Worm (Caenorhabditis elegans) whole organism, L2 larva: Measurements from ENCODE around the gene mob-1.
"Not testable (repeated sequence)": the region's sequence is repeated elsewhere in the genome, so short reads cannot be mapped to it uniquely, and the experiment has no call there.

ENCODE experiments used
- C34F6.9 ChIP-seq: fragments of 150-350 bp; optimal IDR thresholded peaks from 2 replicates; lab custom pipeline; 2014; ENCODE audit warnings: missing biosample characterization, missing genetic modification characterization
- F13H6.1 ChIP-seq: sonication (generic microtip); optimal IDR thresholded peaks from 2 replicates; lab custom pipeline; 2016; ENCODE audit warnings: missing genetic modification characterization, missing compliant biosample characterization
- R02D3.7 ChIP-seq: fragments of 150-350 bp; optimal IDR thresholded peaks from 2 replicates; lab custom pipeline; 2014; ENCODE audit warnings: missing biosample characterization, missing genetic modification characterization
- Y55F3AM.14 ChIP-seq: fragments of 200-800 bp; sonication (Bioruptor generic); optimal IDR thresholded peaks from 2 replicates; lab custom pipeline; 2018; ENCODE audit warnings: mild to moderate bottlenecking, missing genetic modification characterization, missing compliant biosample characterization
- ZK546.5 ChIP-seq: sonication (generic microtip); optimal IDR thresholded peaks from 2 replicates; lab custom pipeline; 2017; ENCODE audit warnings: missing biosample characterization, missing genetic modification characterization
- alr-1 ChIP-seq: fragments of 150-350 bp; optimal IDR thresholded peaks from 2 replicates; lab custom pipeline; 2014; ENCODE audit warnings: missing biosample characterization, missing genetic modification characterization
- aly-2 ChIP-seq: fragments of 150-350 bp; optimal IDR thresholded peaks from 2 replicates; lab custom pipeline; 2014; ENCODE audit warnings: missing biosample characterization, missing genetic modification characterization
- ama-1 ChIP-seq: fragments of 150-350 bp; optimal IDR thresholded peaks from 2 replicates; lab custom pipeline; 2018; ENCODE audit warnings: inconsistent platforms
- blmp-1 ChIP-seq: sonication (generic microtip); optimal IDR thresholded peaks from 2 replicates; lab custom pipeline; 2017; ENCODE audit warnings: missing genetic modification characterization, mild to moderate bottlenecking, missing compliant biosample characterization, antibody characterized with exemption, moderate library complexity; ENCODE audit not compliant: insufficient read depth
- ceh-82 ChIP-seq: fragments of 150-350 bp; optimal IDR thresholded peaks from 2 replicates; lab custom pipeline; 2014; ENCODE audit warnings: missing biosample characterization, missing genetic modification characterization
- crh-2 ChIP-seq: sonication (generic microtip); optimal IDR thresholded peaks from 2 replicates; lab custom pipeline; 2017; ENCODE audit warnings: missing biosample characterization, missing genetic modification characterization
- dmd-4 ChIP-seq: sonication (generic microtip); optimal IDR thresholded peaks from 2 replicates; lab custom pipeline; 2017; ENCODE audit warnings: missing biosample characterization, missing genetic modification characterization
- egl-27 ChIP-seq: sonication (generic microtip); optimal IDR thresholded peaks from 3 replicates; lab custom pipeline; 2017; ENCODE audit warnings: missing biosample characterization, missing genetic modification reagents, missing genetic modification characterization
- fos-1 ChIP-seq: fragments of 150-350 bp; optimal IDR thresholded peaks from 2 replicates; lab custom pipeline; 2014; ENCODE audit warnings: missing biosample characterization, missing genetic modification characterization
- gmeb-1 ChIP-seq: fragments of 150-350 bp; optimal IDR thresholded peaks from 2 replicates; lab custom pipeline; 2014; ENCODE audit warnings: missing biosample characterization, missing genetic modification characterization
- lin-11 ChIP-seq: fragments of 150-350 bp; sonication (generic microtip); optimal IDR thresholded peaks from 2 replicates; lab custom pipeline; 2014; ENCODE audit warnings: missing biosample characterization, missing genetic modification characterization, inconsistent platforms, mixed read lengths
- lin-13 ChIP-seq: fragments of 150-350 bp; optimal IDR thresholded peaks from 2 replicates; lab custom pipeline; 2014; ENCODE audit warnings: missing biosample characterization, missing genetic modification reagents, missing genetic modification characterization
- lsy-2 ChIP-seq, 2 experiments: fragments of 150-350 bp in 1 of 2; sonication (generic microtip) in 1 of 2; optimal IDR thresholded peaks; 2 replicates each; lab custom pipeline; 2014 to 2017; ENCODE audit warnings: missing biosample characterization in 2 of 2, missing genetic modification characterization in 2 of 2
- mab-5 ChIP-seq: fragments of 150-350 bp; optimal IDR thresholded peaks from 2 replicates; lab custom pipeline; 2014; ENCODE audit warnings: missing biosample characterization, missing genetic modification characterization
- mdl-1 ChIP-seq, 2 experiments: fragments of 150-350 bp in 1 of 2; sonication (generic microtip) in 1 of 2; optimal IDR thresholded peaks; 2 replicates each; lab custom pipeline; 2017; ENCODE audit warnings: missing biosample characterization in 2 of 2, missing genetic modification characterization in 2 of 2
- nhr-11 ChIP-seq: fragments of 150-350 bp; optimal IDR thresholded peaks from 2 replicates; lab custom pipeline; 2014; ENCODE audit warnings: missing biosample characterization, missing genetic modification characterization
- nhr-129 ChIP-seq: fragments of 150-350 bp; optimal IDR thresholded peaks from 2 replicates; lab custom pipeline; 2014; ENCODE audit warnings: missing biosample characterization, missing genetic modification characterization
- nhr-21 ChIP-seq: fragments of 150-350 bp; optimal IDR thresholded peaks from 2 replicates; lab custom pipeline; 2014; ENCODE audit warnings: missing biosample characterization, missing genetic modification characterization
- nhr-25 ChIP-seq: fragments of 150-350 bp; sonication (generic microtip); optimal IDR thresholded peaks from 3 replicates; lab custom pipeline; 2014; ENCODE audit warnings: missing biosample characterization, missing genetic modification characterization
- nhr-6 ChIP-seq: fragments of 150-350 bp; optimal IDR thresholded peaks from 2 replicates; lab custom pipeline; 2014; ENCODE audit warnings: missing biosample characterization, missing genetic modification characterization
- nhr-77 ChIP-seq: fragments of 150-350 bp; optimal IDR thresholded peaks from 2 replicates; lab custom pipeline; 2014; ENCODE audit warnings: missing biosample characterization, missing genetic modification characterization
- peb-1 ChIP-seq: fragments of 150-350 bp; optimal IDR thresholded peaks from 2 replicates; lab custom pipeline; 2014; ENCODE audit warnings: missing biosample characterization, missing genetic modification characterization
- skn-1 ChIP-seq: sonication (generic microtip); optimal IDR thresholded peaks from 2 replicates; lab custom pipeline; 2017; ENCODE audit warnings: missing biosample characterization, missing genetic modification characterization
- sma-3 ChIP-seq: sonication (generic microtip); optimal IDR thresholded peaks from 2 replicates; lab custom pipeline; 2016; ENCODE audit warnings: missing genetic modification reagents, missing genetic modification characterization, missing compliant biosample characterization
- sma-9 ChIP-seq, 2 experiments: fragments of 150-350 bp in 1 of 2; sonication (generic microtip) in 1 of 2; optimal IDR thresholded peaks; 2 replicates each; lab custom pipeline; 2014 to 2016; ENCODE audit warnings: missing genetic modification characterization in 2 of 2, mild to moderate bottlenecking in 1 of 2, missing biosample characterization in 1 of 2, missing compliant biosample characterization in 1 of 2, missing genetic modification reagents in 1 of 2, moderate library complexity in 1 of 2
- snpc-4 ChIP-seq: fragments of 150-350 bp; optimal IDR thresholded peaks from 2 replicates; lab custom pipeline; 2014; ENCODE audit warnings: missing biosample characterization, missing genetic modification characterization
- unc-39 ChIP-seq: fragments of 150-350 bp; optimal IDR thresholded peaks from 2 replicates; lab custom pipeline; 2014; ENCODE audit warnings: missing biosample characterization, missing genetic modification characterization
- unc-55 ChIP-seq: fragments of 150-350 bp; sonication (generic microtip); optimal IDR thresholded peaks from 3 replicates; lab custom pipeline; 2014; ENCODE audit warnings: missing biosample characterization, missing genetic modification reagents, missing genetic modification characterization
- unc-62 ChIP-seq: fragments of 150-350 bp; optimal IDR thresholded peaks from 2 replicates; lab custom pipeline; 2014; ENCODE audit warnings: missing biosample characterization, missing genetic modification reagents, missing genetic modification characterization
- zag-1 ChIP-seq: fragments of 150-350 bp; optimal IDR thresholded peaks from 2 replicates; lab custom pipeline; 2014; ENCODE audit warnings: missing biosample characterization, missing genetic modification characterization
- ztf-1 ChIP-seq: fragments of 200-800 bp; sonication (Bioruptor generic); conservative IDR thresholded peaks from 2 replicates; pipeline ENCODE4 v1.3.6; 2022; ENCODE audit warnings: missing genetic modification characterization, missing compliant biosample characterization
- ztf-11 ChIP-seq: sonication (generic microtip); optimal IDR thresholded peaks from 2 replicates; lab custom pipeline; 2017; ENCODE audit warnings: missing biosample characterization, missing genetic modification characterization
- ztf-4 ChIP-seq: fragments of 150-350 bp; optimal IDR thresholded peaks from 2 replicates; lab custom pipeline; 2014; ENCODE audit warnings: missing biosample characterization, missing genetic modification characterization

Gene mob-1

DNA sequence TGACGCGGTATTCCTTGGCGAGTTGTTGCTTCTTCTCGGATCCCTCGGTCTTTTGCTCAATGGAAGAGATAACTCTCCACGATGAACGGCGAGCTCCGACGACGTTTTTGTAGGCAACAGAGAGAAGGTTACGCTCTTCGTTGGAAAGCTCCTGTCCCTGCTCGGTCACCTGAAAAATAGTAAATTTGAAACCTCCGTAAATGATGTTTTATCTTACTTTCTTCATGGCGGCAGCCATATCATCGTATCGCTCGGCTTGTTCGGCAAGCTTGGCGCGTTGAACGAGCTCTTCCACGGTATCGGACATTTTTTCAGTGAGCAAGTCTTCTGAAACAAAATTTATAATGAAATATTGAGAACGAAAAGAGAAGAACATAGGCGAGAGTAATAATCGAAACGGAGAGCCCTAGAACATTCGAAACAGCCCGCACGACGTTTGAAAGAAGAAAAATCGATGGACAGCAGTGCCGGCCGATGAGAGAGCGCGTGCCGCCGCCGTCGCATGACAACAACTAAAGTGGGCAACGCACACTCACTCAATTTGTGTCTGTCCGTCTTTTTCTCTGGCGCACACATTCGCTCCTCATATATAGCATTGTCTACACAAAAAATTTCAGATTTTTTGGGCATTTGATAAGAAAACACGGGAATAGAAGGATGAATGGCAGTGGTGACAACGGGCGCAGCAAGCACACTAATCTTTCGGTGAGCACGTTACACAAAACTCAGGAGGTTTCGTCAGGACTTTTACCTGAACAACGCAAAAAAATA is 38.6 kb upstream of the mob-1 start, which contains the start of the genes par-5 and M117.3 (continued):
- no peak for TF ChIP-seq nhr-11 (tag; lab: Kevin White, UChicago)
- peak; percentile 8 for TF ChIP-seq ztf-4 (tag; lab: Kevin White, UChicago)
- no peak for TF ChIP-seq aly-2 (tag; lab: Kevin White, UChicago)
- peak; percentile 4 to 69 for TF ChIP-seq lsy-2 (tag; optimal IDR thresholded peaks at IDR 0.05; lab: Kevin White, UChicago)
- peak; percentile 81 for TF ChIP-seq crh-2 (tag; lab: Kevin White, UChicago)
- no peak for TF ChIP-seq unc-39 (tag; lab: Kevin White, UChicago)
- TF ChIP-seq C34F6.9 = peak; percentile 81
- peak; percentile 77 for TF ChIP-seq Y55F3AM.14 (GFP tag; lab: Kevin White, UChicago)
- peak; percentile 20 for TF ChIP-seq gmeb-1
- TF ChIP-seq dmd-4 (tag; lab: Kevin White, UChicago) = no peak
- TF ChIP-seq sma-9 (GFP tag; optimal IDR thresholded peaks at IDR 0.05; lab: Kevin White, UChicago) = peak; percentile 82
- no peak for TF ChIP-seq sma-9 (tag; optimal IDR thresholded peaks at IDR 0.05; lab: Kevin White, UChicago)
- TF ChIP-seq ceh-82 (tag; lab: Kevin White, UChicago) = no peak
- TF ChIP-seq lin-11 (tag; lab: Kevin White, UChicago) = peak; percentile 92
- peak; percentile 68 for TF ChIP-seq unc-55 (GFP tag; lab: Kevin White, UChicago)
- TF ChIP-seq ztf-1 = no peak
- TF ChIP-seq zag-1 (tag; lab: Kevin White, UChicago) = peak; percentile 82
- peak; percentile 79 for TF ChIP-seq F13H6.1
- no peak for TF ChIP-seq skn-1 (tag; lab: Kevin White, UChicago)
- TF ChIP-seq nhr-77 (tag; lab: Kevin White, UChicago) = no peak
- TF ChIP-seq, all 48 proteins: peak for 24

DNA sequence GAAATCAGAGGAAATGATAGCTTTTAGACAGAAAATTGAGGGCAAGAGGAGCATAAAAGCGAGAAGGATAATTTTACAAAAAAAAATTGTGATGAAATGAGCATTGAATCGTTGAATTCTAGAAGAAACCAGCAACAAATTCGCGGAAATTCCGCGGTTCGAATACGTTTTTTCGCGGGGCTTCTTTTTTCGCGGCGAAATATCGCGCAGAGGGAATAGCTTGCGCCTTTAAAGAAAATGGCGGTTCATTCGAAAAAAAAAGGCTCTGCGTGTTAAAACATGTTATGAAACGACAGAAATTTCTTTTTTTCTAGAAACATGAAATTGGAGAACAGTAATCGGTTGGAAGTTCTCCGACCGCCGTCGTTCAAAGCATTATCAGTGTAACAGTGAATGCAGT is 37.9 kb upstream of the mob-1 start:
- TF ChIP-seq lin-13 (peak; percentile 54), ZK546.5 (peak; percentile 14), nhr-11 (tag; lab: Kevin White, UChicago) (no peak), mab-5 (tag; lab: Kevin White, UChicago) (no peak), crh-2 (tag; lab: Kevin White, UChicago) (peak; percentile 47), sma-9 (GFP tag; optimal IDR thresholded peaks at IDR 0.05; lab: Kevin White, UChicago) (peak; percentile 6), sma-9 (tag; optimal IDR thresholded peaks at IDR 0.05; lab: Kevin White, UChicago) (no peak), C34F6.9 (peak; percentile 53), nhr-21 (tag; lab: Kevin White, UChicago) (no peak), fos-1 (tag; lab: Kevin White, UChicago) (peak; percentile 19), nhr-129 (tag; lab: Kevin White, UChicago) (peak; percentile 56), Y55F3AM.14 (GFP tag; lab: Kevin White, UChicago) (no peak), unc-55 (GFP tag; lab: Kevin White, UChicago) (peak; percentile 80), gmeb-1 (peak; percentile 76), lsy-2 (tag; optimal IDR thresholded peaks at IDR 0.05; lab: Kevin White, UChicago) (peak; percentile 16 to 70)

DNA sequence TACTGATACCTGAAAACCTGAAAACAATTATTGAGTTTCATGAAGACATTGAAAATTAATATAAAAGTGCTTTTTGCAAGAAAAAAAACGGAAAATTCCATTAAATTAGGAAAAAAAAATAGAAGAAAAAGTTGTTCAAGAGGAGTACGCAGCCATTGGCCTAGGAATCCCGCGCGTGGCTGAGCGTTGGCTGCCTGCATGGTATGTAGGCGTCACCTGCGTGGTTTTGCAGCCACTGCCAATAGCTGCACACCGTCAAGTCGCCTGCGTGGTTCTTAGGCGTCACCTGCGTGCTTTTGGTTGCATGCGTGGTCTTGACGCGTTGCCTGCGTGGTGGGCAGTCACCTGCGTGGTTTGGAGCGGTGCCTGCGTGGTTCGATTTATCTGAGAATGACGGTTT is 32.3 kb upstream of the mob-1 start, which contains the start of gene M117.6:
M117.6 (minus strand) TSS at position 101 of the 400 bp plus-strand sequence.
- TF ChIP-seq unc-55 (GFP tag; lab: Kevin White, UChicago); lin-11 (tag; lab: Kevin White, UChicago); snpc-4 (tag; lab: Kevin White, UChicago): not testable (repeated sequence)

DNA sequence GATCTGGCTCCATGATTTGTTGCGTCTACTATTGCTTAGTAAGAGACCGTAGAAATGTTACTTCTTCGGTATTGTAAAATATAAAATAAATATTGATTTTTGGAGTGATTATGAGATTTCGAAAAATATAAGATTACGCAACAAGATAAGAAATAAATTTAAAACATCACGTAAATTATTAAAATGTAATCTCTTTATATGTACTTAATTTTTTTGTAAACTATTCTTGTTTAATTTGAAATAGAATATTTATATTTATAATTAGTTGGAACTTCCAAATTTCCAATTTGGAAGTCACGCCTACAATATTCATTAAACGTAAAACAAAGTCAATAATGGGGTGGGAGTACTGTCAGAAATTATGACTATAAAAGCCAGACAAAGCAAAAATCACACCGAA is 26.9 kb upstream of the mob-1 start, which contains the start of gene M117.4:
M117.4 (minus strand) TSS at position 101 of the 400 bp plus-strand sequence.
- TF ChIP-seq nhr-6 (tag; lab: Kevin White, UChicago) (no peak), aly-2 (tag; lab: Kevin White, UChicago) (no peak), C34F6.9 (no peak), alr-1 (tag; lab: Kevin White, UChicago) (no peak), ztf-4 (tag; lab: Kevin White, UChicago) (no peak), sma-3 (no peak), ceh-82 (tag; lab: Kevin White, UChicago) (no peak), sma-9 (GFP tag; optimal IDR thresholded peaks at IDR 0.05; lab: Kevin White, UChicago) (no peak), sma-9 (tag; optimal IDR thresholded peaks at IDR 0.05; lab: Kevin White, UChicago) (no peak), R02D3.7 (tag; lab: Kevin White, UChicago) (no peak)

DNA sequence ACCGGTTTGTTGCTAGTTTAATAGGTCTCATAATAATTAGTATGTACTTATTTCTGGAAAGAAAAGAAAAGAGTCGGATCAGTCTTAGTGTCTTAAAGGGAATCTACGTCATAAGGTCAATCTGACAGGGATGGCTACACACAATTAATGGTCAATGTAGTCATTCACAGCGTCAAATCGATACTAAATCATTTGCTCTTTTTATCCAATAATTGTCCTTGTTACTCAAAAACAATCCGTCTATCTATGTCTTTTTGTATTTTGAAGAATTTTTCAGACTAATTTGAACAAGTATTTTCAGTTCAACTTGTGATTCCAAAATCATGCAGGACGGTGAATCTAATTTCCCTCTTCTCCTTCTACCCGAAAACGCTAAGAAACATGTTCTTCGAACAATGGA is 21.7 kb upstream of the mob-1 start, which contains the start of gene fbxb-3:
fbxb-3 (plus strand) TSS at position 301 of the 400 bp plus-strand sequence.
- TF ChIP-seq skn-1 (tag; lab: Kevin White, UChicago) (no peak), ztf-4 (tag; lab: Kevin White, UChicago) (no peak), mdl-1 (tag; optimal IDR thresholded peaks at IDR 0.05; lab: Kevin White, UChicago) (no peak), snpc-4 (tag; lab: Kevin White, UChicago) (no peak), egl-27 (tag; lab: Kevin White, UChicago) (no peak), peb-1 (tag; lab: Kevin White, UChicago) (no peak), mab-5 (tag; lab: Kevin White, UChicago) (no peak), unc-62 (GFP tag; lab: Kevin White, UChicago) (no peak), ztf-11 (tag; lab: Kevin White, UChicago) (no peak), nhr-77 (tag; lab: Kevin White, UChicago) (no peak), zag-1 (tag; lab: Kevin White, UChicago) (no peak), nhr-21 (tag; lab: Kevin White, UChicago) (no peak), blmp-1 (no peak), ama-1 (lab: Kevin White, UChicago) (no peak), nhr-25 (tag; lab: Kevin White, UChicago) (no peak), C34F6.9 (no peak)
